Fruit fly (Drosophila melanogaster) whole organism, embryonic: ENCODE measurements around the gene dpp.

ENCODE experiments used
- Adf1 ChIP-seq: fragments of 200-800 bp; sonication (Bioruptor generic); IDR thresholded peaks from 2 replicates; pipeline ENCODE4 v1.3.6; 2022; ENCODE audit warnings: missing biosample characterization, missing genetic modification characterization
- Blimp-1 ChIP-seq: fragments of 200-800 bp; sonication (Bioruptor generic); optimal IDR thresholded peaks from 3 replicates; lab custom pipeline; 2018; ENCODE audit warnings: missing biosample characterization, missing genetic modification characterization, mild to moderate bottlenecking, moderate library complexity, missing genetic modification reagents
- CG10321 ChIP-seq: fragments of 200-800 bp; sonication (Bioruptor generic); IDR thresholded peaks from 2 replicates; pipeline ENCODE4 v1.3.6; 2022; ENCODE audit warnings: missing biosample characterization, missing genetic modification characterization
- CG11560 ChIP-seq: fragments of 200-800 bp; sonication (Bioruptor generic); IDR thresholded peaks from 3 replicates; pipeline ENCODE4 v1.3.6; 2022; ENCODE audit warnings: missing biosample characterization, missing genetic modification characterization
- CG13287 ChIP-seq: fragments of 200-800 bp; sonication (Bioruptor generic); IDR thresholded peaks from 2 replicates; pipeline ENCODE4 v1.3.6; 2022; ENCODE audit warnings: missing biosample characterization, missing genetic modification characterization; ENCODE audit not compliant: partially characterized antibody
- CG15514 ChIP-seq: fragments of 200-800 bp; sonication (Bioruptor generic); optimal IDR thresholded peaks from 3 replicates; lab custom pipeline; 2017; ENCODE audit warnings: missing biosample characterization, missing genetic modification characterization, mild to moderate bottlenecking, moderate library complexity, missing genetic modification reagents
- CG1603 ChIP-seq: fragments of 200-800 bp; sonication (Bioruptor generic); optimal IDR thresholded peaks from 2 replicates; lab custom pipeline; 2019; ENCODE audit warnings: missing biosample characterization, mild to moderate bottlenecking, missing genetic modification characterization, moderate library complexity
- CG17186 ChIP-seq: fragments of 200-800 bp; sonication (Bioruptor generic); optimal IDR thresholded peaks from 3 replicates; lab custom pipeline; 2017; ENCODE audit warnings: missing biosample characterization, missing genetic modification reagents, missing genetic modification characterization
- CG17359 ChIP-seq: fragments of 200-800 bp; sonication (Bioruptor generic); optimal IDR thresholded peaks from 3 replicates; lab custom pipeline; 2018; ENCODE audit warnings: missing biosample characterization, mild to moderate bottlenecking, missing genetic modification characterization, moderate library complexity
- CG17568 ChIP-seq: fragments of 200-800 bp; sonication (Bioruptor generic); optimal IDR thresholded peaks from 2 replicates; lab custom pipeline; 2018; ENCODE audit warnings: missing biosample characterization, mild to moderate bottlenecking, missing genetic modification characterization, moderate library complexity
- CG2202 ChIP-seq: fragments of 200-800 bp; sonication (Bioruptor generic); optimal IDR thresholded peaks from 2 replicates; lab custom pipeline; 2018; ENCODE audit warnings: missing biosample characterization, mild to moderate bottlenecking, missing genetic modification characterization
- CG31224 ChIP-seq: fragments of 200-800 bp; sonication (Bioruptor generic); IDR thresholded peaks from 2 replicates; pipeline ENCODE4 v1.3.6; 2022; ENCODE audit warnings: missing biosample characterization, missing genetic modification characterization
- CG31365 ChIP-seq: fragments of 200-800 bp; sonication (Bioruptor generic); optimal IDR thresholded peaks from 2 replicates; lab custom pipeline; 2018; ENCODE audit warnings: missing biosample characterization, mild to moderate bottlenecking, missing genetic modification characterization
- CG31388 ChIP-seq: fragments of 200-800 bp; sonication (Bioruptor generic); optimal IDR thresholded peaks from 2 replicates; lab custom pipeline; 2016; ENCODE audit warnings: missing biosample characterization, missing genetic modification characterization
- CG3163 ChIP-seq: fragments of 200-800 bp; sonication (Bioruptor generic); optimal IDR thresholded peaks from 3 replicates; lab custom pipeline; 2016; ENCODE audit warnings: missing biosample characterization, missing genetic modification characterization
- CG33213 ChIP-seq: fragments of 200-800 bp; sonication (Bioruptor generic); optimal IDR thresholded peaks from 3 replicates; lab custom pipeline; 2016; ENCODE audit warnings: missing biosample characterization, missing genetic modification characterization
- CG42726 ChIP-seq: fragments of 200-800 bp; sonication (Bioruptor generic); IDR thresholded peaks from 2 replicates; pipeline ENCODE4 v1.3.6; 2022; ENCODE audit warnings: missing biosample characterization, missing genetic modification characterization; ENCODE audit not compliant: partially characterized antibody
- CG6813 ChIP-seq: fragments of 200-800 bp; sonication (Bioruptor generic); optimal IDR thresholded peaks from 2 replicates; lab custom pipeline; 2017; ENCODE audit warnings: missing biosample characterization, missing genetic modification characterization, mild to moderate bottlenecking, moderate library complexity, missing genetic modification reagents
- CG7963 ChIP-seq: fragments of 200-800 bp; sonication (Bioruptor generic); IDR thresholded peaks from 3 replicates; pipeline ENCODE4 v1.3.6; 2022; ENCODE audit warnings: missing biosample characterization, missing genetic modification characterization; ENCODE audit not compliant: partially characterized antibody
- CG8924 ChIP-seq: fragments of 200-800 bp; optimal IDR thresholded peaks from 3 replicates; lab custom pipeline; 2019; ENCODE audit warnings: missing biosample characterization, mild to moderate bottlenecking, missing genetic modification characterization, moderate library complexity
- CG9727 ChIP-seq: fragments of 200-800 bp; sonication (Bioruptor generic); optimal IDR thresholded peaks from 3 replicates; lab custom pipeline; 2017; ENCODE audit warnings: missing biosample characterization, mild to moderate bottlenecking, missing genetic modification characterization
- CG9817 ChIP-seq: fragments of 200-800 bp; sonication (Bioruptor generic); optimal IDR thresholded peaks from 2 replicates; lab custom pipeline; 2018; ENCODE audit warnings: missing biosample characterization, mild to moderate bottlenecking, missing genetic modification characterization, moderate library complexity
- CrebB ChIP-seq: fragments of 200-800 bp; sonication (Bioruptor generic); optimal IDR thresholded peaks from 3 replicates; lab custom pipeline; 2018; ENCODE audit warnings: missing biosample characterization, mild to moderate bottlenecking, missing genetic modification characterization
- Dp ChIP-seq: fragments of 200-800 bp; sonication (Bioruptor generic); optimal IDR thresholded peaks from 2 replicates; lab custom pipeline; 2018; ENCODE audit warnings: missing biosample characterization, mild to moderate bottlenecking, missing genetic modification characterization, moderate library complexity
- Dref ChIP-seq: fragments of 200-800 bp; sonication (Bioruptor generic); IDR thresholded peaks from 2 replicates; pipeline ENCODE4 v1.3.6; 2022; ENCODE audit warnings: missing biosample characterization, missing genetic modification characterization
- HmgZ ChIP-seq: fragments of 200-800 bp; sonication (Bioruptor generic); optimal IDR thresholded peaks from 2 replicates; lab custom pipeline; 2018; ENCODE audit warnings: missing biosample characterization, mild to moderate bottlenecking, missing genetic modification characterization
- Lhr ChIP-seq: fragments of 200-800 bp; sonication (Bioruptor generic); optimal IDR thresholded peaks from 3 replicates; lab custom pipeline; 2017; ENCODE audit warnings: mild to moderate bottlenecking, missing biosample characterization, missing genetic modification reagents, missing genetic modification characterization
- MESR4 ChIP-seq: fragments of 200-800 bp; sonication (Bioruptor generic); optimal IDR thresholded peaks from 2 replicates; lab custom pipeline; 2018; ENCODE audit warnings: missing biosample characterization, mild to moderate bottlenecking, missing genetic modification characterization, moderate library complexity
- Meics ChIP-seq: fragments of 200-800 bp; sonication (Bioruptor generic); optimal IDR thresholded peaks from 2 replicates; lab custom pipeline; 2017; ENCODE audit warnings: missing biosample characterization, mild to moderate bottlenecking, missing genetic modification characterization
- NC2β ChIP-seq: fragments of 200-800 bp; sonication (Bioruptor generic); optimal IDR thresholded peaks from 2 replicates; lab custom pipeline; 2016; ENCODE audit warnings: missing biosample characterization, missing genetic modification characterization
- Ravus ChIP-seq: fragments of 200-800 bp; sonication (Bioruptor generic); IDR thresholded peaks from 2 replicates; pipeline ENCODE4 v1.3.6; 2022; ENCODE audit warnings: missing biosample characterization, missing genetic modification characterization
- Sox100B ChIP-seq: fragments of 200-800 bp; sonication (Bioruptor generic); optimal IDR thresholded peaks from 3 replicates; lab custom pipeline; 2018; ENCODE audit warnings: missing biosample characterization, mild to moderate bottlenecking, missing genetic modification characterization
- Xbp1 ChIP-seq: fragments of 200-800 bp; sonication (Bioruptor generic); optimal IDR thresholded peaks from 3 replicates; lab custom pipeline; 2016; ENCODE audit warnings: missing biosample characterization, mild to moderate bottlenecking, missing genetic modification characterization
- dimm ChIP-seq: fragments of 200-800 bp; sonication (Bioruptor generic); IDR thresholded peaks from 2 replicates; pipeline ENCODE4 v1.3.6; 2022; ENCODE audit warnings: missing biosample characterization, missing genetic modification characterization
- fd96Cb ChIP-seq: fragments of 200-800 bp; sonication (Bioruptor generic); optimal IDR thresholded peaks from 2 replicates; lab custom pipeline; 2018; ENCODE audit warnings: missing biosample characterization, mild to moderate bottlenecking, missing genetic modification characterization, moderate library complexity
- gro ChIP-seq: fragments of 200-800 bp; sonication (Bioruptor generic); optimal IDR thresholded peaks from 2 replicates; lab custom pipeline; 2016; ENCODE audit warnings: missing biosample characterization, missing genetic modification characterization
- gt ChIP-seq: fragments of 200-800 bp; sonication (Bioruptor generic); IDR thresholded peaks from 2 replicates; pipeline ENCODE4 v1.3.6; 2022; ENCODE audit warnings: missing biosample characterization, missing genetic modification characterization
- h ChIP-seq: fragments of >200 bp; optimal IDR thresholded peaks from 2 replicates; lab custom pipeline; 2017
- inv ChIP-seq: fragments of 200-800 bp; sonication (Bioruptor generic); IDR thresholded peaks from 2 replicates; pipeline ENCODE4 v1.3.6; 2022; ENCODE audit warnings: missing biosample characterization, missing genetic modification characterization; ENCODE audit not compliant: partially characterized antibody
- kay ChIP-seq: fragments of 200-800 bp; sonication (Bioruptor generic); optimal IDR thresholded peaks from 2 replicates; lab custom pipeline; 2016; ENCODE audit warnings: missing biosample characterization, missing genetic modification characterization
- nau ChIP-seq: fragments of 200-800 bp; sonication (Bioruptor generic); optimal IDR thresholded peaks from 3 replicates; lab custom pipeline; 2017; ENCODE audit warnings: missing biosample characterization, mild to moderate bottlenecking, missing genetic modification characterization, missing genetic modification reagents
- onecut ChIP-seq: fragments of 200-800 bp; sonication (Bioruptor generic); IDR thresholded peaks from 2 replicates; pipeline ENCODE4 v1.3.6; 2022; ENCODE audit warnings: missing biosample characterization, missing genetic modification characterization
- pb ChIP-seq: fragments of 200-800 bp; sonication (Bioruptor generic); optimal IDR thresholded peaks from 3 replicates; lab custom pipeline; 2016; ENCODE audit warnings: missing biosample characterization, missing genetic modification characterization
- peb ChIP-seq: fragments of 200-800 bp; sonication (Bioruptor generic); IDR thresholded peaks from 2 replicates; pipeline ENCODE4 v1.3.6; 2022; ENCODE audit warnings: missing biosample characterization, missing genetic modification characterization
- pfk ChIP-seq: fragments of 200-800 bp; sonication (Bioruptor generic); optimal IDR thresholded peaks from 2 replicates; lab custom pipeline; 2018; ENCODE audit warnings: missing biosample characterization, mild to moderate bottlenecking, missing genetic modification characterization, moderate library complexity
- pnt ChIP-seq: fragments of 200-800 bp; sonication (Bioruptor generic); optimal IDR thresholded peaks from 3 replicates; lab custom pipeline; 2016; ENCODE audit warnings: missing biosample characterization, missing genetic modification characterization
- tup ChIP-seq: fragments of 200-800 bp; sonication (Bioruptor generic); optimal IDR thresholded peaks from 2 replicates; lab custom pipeline; 2016; ENCODE audit warnings: missing biosample characterization, mild to moderate bottlenecking, missing genetic modification characterization, moderate library complexity
- twi ChIP-seq: fragments of 200-800 bp; optimal IDR thresholded peaks from 2 replicates; lab custom pipeline; 2019; ENCODE audit warnings: missing biosample characterization, mild to moderate bottlenecking, missing genetic modification characterization, moderate library complexity
- usp ChIP-seq: fragments of >200 bp; optimal IDR thresholded peaks from 2 replicates; lab custom pipeline; 2017; ENCODE audit warnings: missing biosample characterization, missing genetic modification characterization

The dpp gene

dm6 chr2L:2426444-2427188 is 1.6 kb upstream of the dpp start (continued):
- TF ChIP-seq Adf1 (GFP tag; lab: Robert Waterston, UW) = no peak
- TF ChIP-seq CG31224 (GFP tag; lab: Robert Waterston, UW) = no peak
- TF ChIP-seq CG17568 (GFP tag; lab: Kevin White, UChicago) = no peak
- peak; percentile 26 for TF ChIP-seq CG31388 (GFP tag; lab: Kevin White, UChicago)
- TF ChIP-seq CG33213 (GFP tag; lab: Kevin White, UChicago) = peak; percentile 37
- TF ChIP-seq inv = no peak
- TF ChIP-seq twi (tag; lab: Kevin White, UChicago) = no peak
- TF ChIP-seq onecut = 0 out of 2 replicates have a peak, but pooled peaks have one; percentile 32
- TF ChIP-seq CG11560 = 0 out of 3 replicates have a peak, but pooled peaks have one; percentile 28
- TF ChIP-seq kay = no peak
- no peak for TF ChIP-seq CrebB (tag; lab: Kevin White, UChicago)
- TF ChIP-seq CG8924 (tag; lab: Kevin White, UChicago) = peak; percentile 34
- TF ChIP-seq gro (GFP tag; lab: Kevin White, UChicago) = no peak
- peak; percentile 47 for TF ChIP-seq CG9817 (tag; lab: Kevin White, UChicago)
- no peak for TF ChIP-seq gt (GFP tag; lab: Robert Waterston, UW)
- TF ChIP-seq CG13287 (GFP tag; lab: Robert Waterston, UW) = no peak
- TF ChIP-seq CG15514 (GFP tag; lab: Kevin White, UChicago) = no peak
- TF ChIP-seq peb (GFP tag; lab: Robert Waterston, UW) = no peak
- peak; percentile 70 for TF ChIP-seq Blimp-1 (GFP tag; lab: Kevin White, UChicago)
- no peak for TF ChIP-seq CG17186 (GFP tag; lab: Kevin White, UChicago)
- TF ChIP-seq Meics (GFP tag; lab: Kevin White, UChicago) = peak; percentile 39
- TF ChIP-seq Sox100B (GFP tag; lab: Kevin White, UChicago) = peak; percentile 44
- no peak for TF ChIP-seq CG7963 (GFP tag; lab: Robert Waterston, UW)
- TF ChIP-seq fd96Cb (tag; lab: Kevin White, UChicago) = peak; percentile 65
- TF ChIP-seq h = no peak
- TF ChIP-seq pnt = peak; percentile 44
- TF ChIP-seq pfk = no peak
- TF ChIP-seq Dp (GFP tag; lab: Kevin White, UChicago) = no peak
- TF ChIP-seq tup (GFP tag; lab: Kevin White, UChicago) = no peak
- no peak for TF ChIP-seq HmgZ (tag; lab: Kevin White, UChicago)
- no peak for TF ChIP-seq Dref (GFP tag; lab: Robert Waterston, UW)
- TF ChIP-seq nau (GFP tag; lab: Kevin White, UChicago) = peak; percentile 32
- TF ChIP-seq MESR4 (GFP tag; lab: Kevin White, UChicago) = no peak
- TF ChIP-seq CG2202 (tag; lab: Kevin White, UChicago) = no peak
- TF ChIP-seq CG17359 (tag; lab: Kevin White, UChicago) = peak; percentile 75
- no peak for TF ChIP-seq CG31365 (tag; lab: Kevin White, UChicago)
- TF ChIP-seq Ravus (GFP tag; lab: Robert Waterston, UW) = no peak
- no peak for TF ChIP-seq CG42726
- no peak for TF ChIP-seq usp (GFP tag; lab: Kevin White, UChicago)
- TF ChIP-seq CG6813 (GFP tag; lab: Kevin White, UChicago) = no peak
- no peak for TF ChIP-seq NC2β (GFP tag; lab: Kevin White, UChicago)
- no peak for TF ChIP-seq pb (GFP tag; lab: Kevin White, UChicago)
- TF ChIP-seq Xbp1 (GFP tag; lab: Kevin White, UChicago) = peak; percentile 69
- TF ChIP-seq CG1603 = peak; percentile 80
- no peak for TF ChIP-seq CG10321 (GFP tag; lab: Robert Waterston, UW)
- peak; percentile 30; the same call in 1 of the 2 replicates for TF ChIP-seq dimm (GFP tag; lab: Robert Waterston, UW)
- peak; percentile 4 for TF ChIP-seq CG9727 (GFP tag; lab: Kevin White, UChicago)
- TF ChIP-seq CG3163 (GFP tag; lab: Kevin White, UChicago) = no peak
- no peak for TF ChIP-seq Lhr (GFP tag; lab: Kevin White, UChicago)
